Fruit fly (Drosophila melanogaster): ENCODE measurements around the gene bip1.

bip1 gene

DNA sequence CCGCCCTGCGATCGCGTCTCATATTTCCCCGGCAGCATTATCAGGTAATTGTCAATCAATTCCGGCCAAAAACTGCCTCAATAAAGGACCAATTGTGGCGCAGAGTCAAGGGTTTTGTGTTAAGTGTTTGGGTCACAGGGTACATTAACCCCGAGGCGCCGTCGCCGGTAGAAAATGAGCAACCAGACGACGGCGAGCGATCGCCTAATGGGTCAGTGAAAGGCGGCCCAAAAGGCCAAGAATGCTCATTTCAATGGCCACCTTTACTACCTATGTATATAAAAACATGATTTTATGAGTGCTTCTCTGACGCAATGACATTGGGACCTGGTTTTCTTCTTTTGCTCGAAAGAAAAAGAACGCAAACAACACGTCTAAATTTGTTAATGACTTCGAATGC lies 21.1 kb upstream of the bip1 start:
- TF ChIP-seq Abd-B (GFP tag; optimal IDR thresholded peaks at IDR 0.05) (no peak), ey (GFP tag; optimal IDR thresholded peaks at IDR 0.05) (no peak), dmrt93B (GFP tag; optimal IDR thresholded peaks at IDR 0.05) (no peak), CG9705 (GFP tag; optimal IDR thresholded peaks at IDR 0.05) (no peak), HLH106 (tag; optimal IDR thresholded peaks at IDR 0.05) (no peak), fru (GFP tag; optimal IDR thresholded peaks at IDR 0.05) (no peak), usp (GFP tag; optimal IDR thresholded peaks at IDR 0.05) (no peak), Hnf4 (GFP tag; optimal IDR thresholded peaks at IDR 0.05) (no peak)

DNA sequence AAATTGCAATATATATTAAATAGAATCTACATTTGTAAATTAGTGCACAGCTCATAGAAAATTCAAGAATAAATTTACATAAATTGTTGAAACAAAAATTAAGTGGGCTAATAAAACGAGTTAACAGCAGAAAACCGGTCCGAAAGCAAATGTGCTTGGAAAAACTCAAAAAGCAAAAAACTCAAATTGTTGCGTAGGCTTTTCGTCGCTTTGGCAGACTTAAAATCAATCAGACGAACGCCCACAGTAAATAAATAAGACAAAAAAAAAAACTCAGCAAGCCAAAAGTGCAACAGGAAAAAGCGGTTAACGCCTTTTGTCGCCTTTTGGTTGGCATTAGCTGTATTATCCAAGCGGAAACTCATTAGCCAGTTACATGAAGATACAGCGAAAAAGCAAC lies 19.4 kb upstream of the bip1 start:
- TF ChIP-seq Abd-B (GFP tag; optimal IDR thresholded peaks at IDR 0.05), result no peak
- TF ChIP-seq Vsx2 (GFP tag; optimal IDR thresholded peaks at IDR 0.05; ENCODE audit: partially characterized antibody), result no peak
- no peak for TF ChIP-seq Dif (GFP tag; optimal IDR thresholded peaks at IDR 0.05; ENCODE audit: partially characterized antibody)

DNA sequence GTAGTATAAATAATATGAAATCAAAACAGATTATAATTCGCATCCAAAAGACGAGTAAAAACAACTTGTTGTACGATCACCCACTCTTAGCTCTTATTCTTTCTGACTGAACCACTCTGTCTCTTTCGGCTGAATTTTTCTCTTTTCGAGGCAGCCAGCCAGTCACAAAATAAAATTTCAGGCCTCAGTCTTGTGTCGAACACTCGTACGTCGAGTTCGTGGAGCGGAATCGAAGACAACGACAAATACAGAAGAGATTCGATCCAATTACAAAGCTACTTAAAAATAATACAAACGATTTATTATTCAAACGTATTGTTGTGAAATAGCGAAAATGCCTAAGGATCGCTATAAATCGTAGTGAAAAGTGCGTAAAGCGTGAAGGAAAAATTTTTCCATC lies 18.7 kb upstream of the bip1 start:
- TF ChIP-seq tai (GFP tag; optimal IDR thresholded peaks at IDR 0.05) (no peak), Mio (GFP tag; optimal IDR thresholded peaks at IDR 0.05) (no peak), br (GFP tag; optimal IDR thresholded peaks at IDR 0.05) (peak; percentile 2), h (GFP tag; optimal IDR thresholded peaks at IDR 0.05) (peak; percentile 23), N (GFP tag; optimal IDR thresholded peaks at IDR 0.05) (no peak), Abd-B (GFP tag; optimal IDR thresholded peaks at IDR 0.05) (no peak), pan (optimal IDR thresholded peaks at IDR 0.05) (no peak), HLH106 (tag; optimal IDR thresholded peaks at IDR 0.05) (no peak), dsf (GFP tag; optimal IDR thresholded peaks at IDR 0.05; ENCODE audit: borderline replicate concordance) (no peak), OdsH (GFP tag; optimal IDR thresholded peaks at IDR 0.05) (no peak), Rel (GFP tag; optimal IDR thresholded peaks at IDR 0.05) (no peak), Rel (tag; optimal IDR thresholded peaks at IDR 0.05) (peak; percentile 63), Vsx2 (GFP tag; optimal IDR thresholded peaks at IDR 0.05; ENCODE audit: partially characterized antibody) (peak; percentile 66), ey (GFP tag; optimal IDR thresholded peaks at IDR 0.05) (no peak), Dfd (GFP tag; optimal IDR thresholded peaks at IDR 0.05) (no peak), rgr (GFP tag; optimal IDR thresholded peaks at IDR 0.05) (peak; percentile 38), dl (GFP tag; optimal IDR thresholded peaks at IDR 0.05; ENCODE audit: insufficient read depth in 1 of 2, partially characterized antibody in 2 of 2) (peak; percentile 66), brk (GFP tag; optimal IDR thresholded peaks at IDR 0.05) (no peak), woc (GFP tag; optimal IDR thresholded peaks at IDR 0.05) (no peak), Jra (GFP tag; optimal IDR thresholded peaks at IDR 0.05) (no peak), usp (GFP tag; optimal IDR thresholded peaks at IDR 0.05) (no peak), foxo (GFP tag; optimal IDR thresholded peaks at IDR 0.05) (no peak), CrebA (GFP tag; optimal IDR thresholded peaks at IDR 0.05; ENCODE audit: borderline replicate concordance) (no peak), CG32264 (GFP tag; optimal IDR thresholded peaks at IDR 0.05) (no peak), Dif (GFP tag; optimal IDR thresholded peaks at IDR 0.05; ENCODE audit: partially characterized antibody) (peak; percentile 79), psq (GFP tag; optimal IDR thresholded peaks at IDR 0.05) (no peak), sv (GFP tag; optimal IDR thresholded peaks at IDR 0.05) (no peak), Hnf4 (GFP tag; optimal IDR thresholded peaks at IDR 0.05) (peak; percentile 45), Hr78 (GFP tag; optimal IDR thresholded peaks at IDR 0.05) (no peak), Hr83 (GFP tag; optimal IDR thresholded peaks at IDR 0.05; ENCODE audit: poor library complexity, severe bottlenecking) (peak; percentile 64), jim (GFP tag; optimal IDR thresholded peaks at IDR 0.05) (no peak), fru (GFP tag; optimal IDR thresholded peaks at IDR 0.05) (no peak), dmrt93B (GFP tag; optimal IDR thresholded peaks at IDR 0.05) (no peak), Myc (optimal IDR thresholded peaks at IDR 0.05) (no peak), lola (GFP tag; optimal IDR thresholded peaks at IDR 0.05) (no peak), Sp1 (GFP tag; optimal IDR thresholded peaks at IDR 0.05) (peak; percentile 37), GATAd (GFP tag; optimal IDR thresholded peaks at IDR 0.05) (no peak), CG9705 (GFP tag; optimal IDR thresholded peaks at IDR 0.05) (no peak), sage (GFP tag; optimal IDR thresholded peaks at IDR 0.05) (peak; percentile 25)

Measured in whole organism, wandering third instar larva.